Worm (Caenorhabditis elegans) whole organism, late embryonic: ENCODE measurements around the gene acox-3.

Experiments used
- K02D7.2 ChIP-seq: sonication (generic microtip); optimal IDR thresholded peaks from 2 replicates; lab custom pipeline; 2017; ENCODE audit warnings: mild to moderate bottlenecking, missing genetic modification characterization, missing compliant biosample characterization
- fax-1 ChIP-seq: sonication (generic microtip); optimal IDR thresholded peaks from 2 replicates; lab custom pipeline; 2016; ENCODE audit warnings: missing genotype, missing genetic modification characterization, missing compliant biosample characterization

ce11 chrIV:6254635-6255034 is 6.3 kb upstream of the acox-3 start, which contains the start of gene T13A10.64:
- TF ChIP-seq fax-1 (tag; lab: Kevin White, UChicago) (no peak), K02D7.2 (tag; lab: Kevin White, UChicago) (no peak)
